Fruit fly (Drosophila melanogaster) whole organism, prepupa: ENCODE results near the gene Gyc89Da.

ENCODE experiments used
- Blimp-1 ChIP-seq: fragments of 200-800 bp; sonication (Bioruptor generic); optimal IDR thresholded peaks from 3 replicates; lab custom pipeline; 2017; ENCODE audit warnings: missing biosample characterization, missing genetic modification characterization, mild to moderate bottlenecking, moderate library complexity, missing genetic modification reagents
- CG10631 ChIP-seq: fragments of 200-800 bp; sonication (Bioruptor generic); optimal IDR thresholded peaks from 2 replicates; lab custom pipeline; 2016; ENCODE audit warnings: missing biosample characterization, missing genetic modification characterization
- CG10669 ChIP-seq: fragments of 200-800 bp; sonication (Bioruptor generic); optimal IDR thresholded peaks from 3 replicates; lab custom pipeline; 2018; ENCODE audit warnings: missing biosample characterization, mild to moderate bottlenecking, missing genetic modification characterization, moderate library complexity
- CG11294 ChIP-seq: fragments of 200-800 bp; sonication (Bioruptor generic); IDR thresholded peaks from 2 replicates; pipeline ENCODE4 v1.3.6; 2022; ENCODE audit warnings: missing biosample characterization, missing genetic modification characterization
- CG11762 ChIP-seq: fragments of 200-800 bp; sonication (Bioruptor generic); optimal IDR thresholded peaks from 3 replicates; lab custom pipeline; 2016; ENCODE audit warnings: missing biosample characterization, missing genetic modification characterization; ENCODE audit not compliant: insufficient read depth
- CG11902 ChIP-seq: fragments of 200-800 bp; sonication (Bioruptor generic); optimal IDR thresholded peaks from 3 replicates; lab custom pipeline; 2016; ENCODE audit warnings: missing biosample characterization, missing genetic modification characterization
- CG15336 ChIP-seq: fragments of 200-800 bp; sonication (Bioruptor generic); IDR thresholded peaks from 2 replicates; pipeline ENCODE4 v1.3.6; 2022; ENCODE audit warnings: missing biosample characterization, missing genetic modification characterization
- CG1621 ChIP-seq: fragments of 200-800 bp; sonication (Bioruptor generic); optimal IDR thresholded peaks from 3 replicates; lab custom pipeline; 2018; ENCODE audit warnings: missing biosample characterization, mild to moderate bottlenecking, missing genetic modification characterization
- CG3032 ChIP-seq: fragments of 200-800 bp; optimal IDR thresholded peaks from 2 replicates; lab custom pipeline; 2019; ENCODE audit warnings: missing biosample characterization, mild to moderate bottlenecking, missing genetic modification characterization, moderate library complexity
- CG31627 ChIP-seq: fragments of 200-800 bp; sonication (Bioruptor generic); optimal IDR thresholded peaks from 3 replicates; lab custom pipeline; 2016; ENCODE audit warnings: missing biosample characterization, missing genetic modification characterization
- CG34406 ChIP-seq: fragments of 200-800 bp; sonication (Bioruptor generic); optimal IDR thresholded peaks from 3 replicates; lab custom pipeline; 2016; ENCODE audit warnings: missing biosample characterization, missing genetic modification characterization
- CG3919 ChIP-seq: fragments of 200-800 bp; sonication (Bioruptor generic); optimal IDR thresholded peaks from 3 replicates; lab custom pipeline; 2016; ENCODE audit warnings: missing biosample characterization, missing genetic modification characterization
- CG4318 ChIP-seq: fragments of 200-800 bp; sonication (Bioruptor generic); optimal IDR thresholded peaks from 3 replicates; lab custom pipeline; 2017; ENCODE audit warnings: missing biosample characterization, mild to moderate bottlenecking, missing genetic modification characterization
- CG6163 ChIP-seq: fragments of 200-800 bp; sonication (Bioruptor generic); IDR thresholded peaks from 3 replicates; pipeline ENCODE4 v1.3.6; 2022; ENCODE audit warnings: missing biosample characterization, missing genetic modification characterization
- CG6276 ChIP-seq: fragments of 200-800 bp; sonication (Bioruptor generic); optimal IDR thresholded peaks from 2 replicates; lab custom pipeline; 2017; ENCODE audit warnings: missing biosample characterization, mild to moderate bottlenecking, missing genetic modification characterization
- CG6792 ChIP-seq: fragments of 200-800 bp; sonication (Bioruptor generic); optimal IDR thresholded peaks from 3 replicates; lab custom pipeline; 2016; ENCODE audit warnings: missing biosample characterization, missing genetic modification characterization
- CG8319 ChIP-seq: fragments of 200-800 bp; sonication (Bioruptor generic); optimal IDR thresholded peaks from 3 replicates; lab custom pipeline; 2016; ENCODE audit warnings: missing biosample characterization, missing genetic modification characterization
- CG8632 ChIP-seq: fragments of 200-800 bp; sonication (Bioruptor generic); optimal IDR thresholded peaks from 3 replicates; lab custom pipeline; 2016; ENCODE audit warnings: missing biosample characterization, missing genetic modification characterization
- CG9139 ChIP-seq: fragments of 200-800 bp; sonication (Bioruptor generic); optimal IDR thresholded peaks from 3 replicates; lab custom pipeline; 2017; ENCODE audit warnings: missing biosample characterization, mild to moderate bottlenecking, missing genetic modification characterization
- Eip75B ChIP-seq: fragments of 200-800 bp; sonication (Bioruptor generic); optimal IDR thresholded peaks from 3 replicates; lab custom pipeline; 2016; ENCODE audit warnings: missing biosample characterization, missing genetic modification characterization
- Eip93F ChIP-seq: fragments of 200-800 bp; sonication (Bioruptor generic); optimal IDR thresholded peaks from 2 replicates; lab custom pipeline; 2016; ENCODE audit warnings: missing biosample characterization, mild to moderate bottlenecking, missing genetic modification characterization
- Ets21C ChIP-seq: fragments of 200-800 bp; sonication (Bioruptor generic); optimal IDR thresholded peaks from 3 replicates; lab custom pipeline; 2016; ENCODE audit warnings: missing biosample characterization, missing genetic modification characterization
- Ets96B ChIP-seq: fragments of 200-800 bp; optimal IDR thresholded peaks from 2 replicates; lab custom pipeline; 2019; ENCODE audit warnings: missing biosample characterization, mild to moderate bottlenecking, missing genetic modification characterization, moderate library complexity
- Gug ChIP-seq: fragments of 200-800 bp; sonication (Bioruptor generic); IDR thresholded peaks from 2 replicates; pipeline ENCODE4 v1.3.6; 2022; ENCODE audit warnings: missing biosample characterization, missing genetic modification characterization
- Hr4 ChIP-seq: fragments of 200-800 bp; sonication (Bioruptor generic); optimal IDR thresholded peaks from 3 replicates; lab custom pipeline; 2016; ENCODE audit warnings: missing biosample characterization, missing genetic modification characterization
- Met ChIP-seq: fragments of 200-800 bp; sonication (Bioruptor generic); optimal IDR thresholded peaks from 3 replicates; lab custom pipeline; 2016; ENCODE audit warnings: missing biosample characterization, missing genetic modification characterization
- Smox ChIP-seq: fragments of 200-800 bp; sonication (Bioruptor generic); optimal IDR thresholded peaks from 3 replicates; lab custom pipeline; 2016; ENCODE audit warnings: missing biosample characterization, missing genetic modification characterization
- Sox14 ChIP-seq: fragments of 200-800 bp; sonication (Bioruptor generic); optimal IDR thresholded peaks from 3 replicates; lab custom pipeline; 2016; ENCODE audit warnings: missing biosample characterization, missing genetic modification characterization
- Sox15 ChIP-seq: fragments of 200-800 bp; sonication (Bioruptor generic); optimal IDR thresholded peaks from 3 replicates; lab custom pipeline; 2016; ENCODE audit warnings: missing biosample characterization, missing genetic modification characterization
- acj6 ChIP-seq: fragments of 200-800 bp; sonication (Bioruptor generic); optimal IDR thresholded peaks from 3 replicates; lab custom pipeline; 2016; ENCODE audit warnings: missing biosample characterization, missing genetic modification characterization
- esn ChIP-seq: fragments of 200-800 bp; sonication (Bioruptor generic); optimal IDR thresholded peaks from 2 replicates; lab custom pipeline; 2016; ENCODE audit warnings: missing biosample characterization, mild to moderate bottlenecking, missing genetic modification characterization, moderate library complexity
- fd59A ChIP-seq: fragments of 200-800 bp; sonication (Bioruptor generic); optimal IDR thresholded peaks from 2 replicates; lab custom pipeline; 2017; ENCODE audit warnings: missing biosample characterization, mild to moderate bottlenecking, missing genetic modification characterization, missing genetic modification reagents
- fd85E ChIP-seq: fragments of 200-800 bp; sonication (Bioruptor generic); optimal IDR thresholded peaks from 3 replicates; lab custom pipeline; 2016; ENCODE audit warnings: missing biosample characterization, missing genetic modification characterization
- salr ChIP-seq, 2 experiments: fragments of 200-800 bp; sonication (Bioruptor generic); optimal IDR thresholded peaks; 3 replicates each; lab custom pipeline; 2016 to 2018; ENCODE audit warnings: missing biosample characterization in 2 of 2, missing genetic modification characterization in 2 of 2, mild to moderate bottlenecking in 1 of 2
- vri ChIP-seq: fragments of 200-800 bp; sonication (Bioruptor generic); optimal IDR thresholded peaks from 3 replicates; lab custom pipeline; 2016; ENCODE audit warnings: missing biosample characterization, mild to moderate bottlenecking, missing genetic modification characterization

Gyc89Da gene

dm6 chr3R:16455875-16456274 lies 16.5 kb upstream of the Gyc89Da start, which contains the start of gene CG14883:
Gene CG14883 (plus strand): TSS chr3R:16456052.
- TF ChIP-seq Blimp-1 (GFP tag; lab: Kevin White, UChicago) (peak; percentile 97), CG4318 (GFP tag; lab: Kevin White, UChicago) (no peak)

dm6 chr3R:16456607-16457006 lies 15.8 kb upstream of the Gyc89Da start:
- TF ChIP-seq CG34406 (no peak), CG15336 (GFP tag; lab: Robert Waterston, UW) (no peak), CG6792 (GFP tag; lab: Kevin White, UChicago) (no peak), salr (GFP tag; optimal IDR thresholded peaks at IDR 0.05; lab: Kevin White, UChicago) (no peak), CG6163 (GFP tag; lab: Robert Waterston, UW) (no peak), Eip93F (GFP tag; lab: Kevin White, UChicago) (no peak), Sox14 (GFP tag; lab: Kevin White, UChicago) (no peak), Sox15 (GFP tag; lab: Kevin White, UChicago) (no peak), CG8632 (no peak), Ets21C (GFP tag; lab: Kevin White, UChicago) (no peak), CG31627 (GFP tag; lab: Kevin White, UChicago) (no peak), Met (GFP tag; lab: Kevin White, UChicago) (no peak), Hr4 (no peak), CG10669 (GFP tag; lab: Kevin White, UChicago) (no peak), Gug (no peak)

dm6 chr3R:16468556-16468955 lies 3.8 kb upstream of the Gyc89Da start:
- TF ChIP-seq esn (GFP tag; lab: Kevin White, UChicago) (no peak), Eip75B (GFP tag; lab: Kevin White, UChicago) (no peak), CG11294 (GFP tag; lab: Robert Waterston, UW) (no peak)

dm6 chr3R:16469501-16470263 lies 2.7 kb upstream of the Gyc89Da start, which contains the start of the genes CG42232 and CSN5:
Gene CG42232 (minus strand): TSS chr3R:16469663.
Gene CSN5 (plus strand): TSS chr3R:16470099.
- TF ChIP-seq Sox14 (GFP tag; lab: Kevin White, UChicago): no peak
- no peak for TF ChIP-seq vri
- peak; percentile 57 for TF ChIP-seq CG6792 (GFP tag; lab: Kevin White, UChicago)
- TF ChIP-seq CG6276 (GFP tag; lab: Kevin White, UChicago): no peak
- no peak for TF ChIP-seq CG1621
- no peak for TF ChIP-seq CG9139 (GFP tag; lab: Kevin White, UChicago)
- no peak for TF ChIP-seq Smox (GFP tag; lab: Kevin White, UChicago)
- no peak for TF ChIP-seq CG3919 (GFP tag; lab: Kevin White, UChicago)
- TF ChIP-seq Ets96B (tag; lab: Kevin White, UChicago): no peak
- no peak for TF ChIP-seq CG31627 (GFP tag; lab: Kevin White, UChicago)
- TF ChIP-seq CG3032 (tag; lab: Kevin White, UChicago): no peak
- peak; percentile 3 for TF ChIP-seq CG11762 (GFP tag; lab: Kevin White, UChicago)
- peak; percentile 18 for TF ChIP-seq CG11902 (GFP tag; lab: Kevin White, UChicago)
- no peak for TF ChIP-seq acj6 (GFP tag; lab: Kevin White, UChicago)
- no peak for TF ChIP-seq fd85E (GFP tag; lab: Kevin White, UChicago)
- no peak for TF ChIP-seq CG10631 (GFP tag; lab: Kevin White, UChicago)
- no peak for TF ChIP-seq CG8319
- no peak for TF ChIP-seq fd59A
- TF ChIP-seq Sox15 (GFP tag; lab: Kevin White, UChicago): peak; percentile 54
- peak; percentile 35; the same call in 1 of the 3 replicates for TF ChIP-seq CG6163 (GFP tag; lab: Robert Waterston, UW)
